Comparison of ENCODE assay signal across 1 fruit fly cellular context in the genomic region with DNA sequence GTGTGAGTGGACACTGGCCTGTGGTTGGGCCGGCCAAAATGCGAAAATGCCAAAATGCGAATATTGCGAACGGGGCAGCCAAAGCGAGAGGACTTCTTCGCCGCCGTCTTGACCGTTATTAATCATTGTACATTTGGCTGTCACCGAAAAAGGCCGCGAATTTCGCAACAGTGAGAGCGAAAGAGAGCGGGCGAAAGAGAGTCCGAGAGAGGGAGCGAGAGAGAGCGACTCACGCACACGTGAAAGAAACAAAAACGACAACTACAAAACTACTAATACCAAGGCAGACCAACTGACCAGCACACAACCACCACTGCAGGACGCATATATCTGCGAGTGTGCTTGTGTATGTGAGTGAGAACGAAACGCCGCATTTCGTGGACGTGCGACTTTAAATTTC.
TF ChIP-seq lines count a peak whose summit lies in the region.

No protein-coding gene starts in this region.

TF ChIP-seq in whole organism, embryonic, 481 proteins besides CTCF, POLR2A, EP300 and RAD21 (continued from another document):
- peak; percentile 69; the same call in 1 of the 3 replicates for TF ChIP-seq z (GFP tag; IDR thresholded peaks at IDR 0.05; lab: Robert Waterston, UW)
- peak; percentile 68 for TF ChIP-seq yki (optimal IDR thresholded peaks at IDR 0.05; lab: Kevin White, UChicago)
- TF ChIP-seq D (optimal IDR thresholded peaks at IDR 0.05; lab: Kevin White, UChicago): peak; percentile 66
- TF ChIP-seq D (GFP tag; optimal IDR thresholded peaks at IDR 0.05; lab: Kevin White, UChicago): no peak
- peak; percentile 46 for TF ChIP-seq CG15479 (GFP tag; optimal IDR thresholded peaks at IDR 0.05; lab: Kevin White, UChicago)
- TF ChIP-seq CG3407 (GFP tag; optimal IDR thresholded peaks at IDR 0.05; lab: Kevin White, UChicago): no peak
- TF ChIP-seq Nf-YC (tag; optimal IDR thresholded peaks at IDR 0.05; lab: Kevin White, UChicago): peak; percentile 36
- no peak for TF ChIP-seq Max (GFP tag; optimal IDR thresholded peaks at IDR 0.05; lab: Kevin White, UChicago)
- TF ChIP-seq CG1832 (GFP tag; optimal IDR thresholded peaks at IDR 0.05; lab: Kevin White, UChicago): peak; percentile 66
- TF ChIP-seq CG32772 (GFP tag; IDR thresholded peaks at IDR 0.05; lab: Robert Waterston, UW): no peak
- peak; percentile 61 for TF ChIP-seq Trl (optimal IDR thresholded peaks at IDR 0.05; lab: Kevin White, UChicago)
- no peak for TF ChIP-seq Trl (GFP tag; optimal IDR thresholded peaks at IDR 0.05; lab: Kevin White, UChicago)
